Fruit fly (Drosophila melanogaster) whole organism, embryonic: ENCODE measurements around the gene CG10874.
A peak's percentile ranks its signal among the peaks of the same experiment; 100 is the strongest.

Experiments used
- Aef1 ChIP-seq: fragments of 200-800 bp; sonication (Bioruptor generic); IDR thresholded peaks from 3 replicates; pipeline ENCODE4 v1.3.6; 2022; ENCODE audit warnings: missing biosample characterization, missing genetic modification characterization
- CG10366 ChIP-seq: fragments of 200-800 bp; sonication (Bioruptor generic); IDR thresholded peaks from 2 replicates; pipeline ENCODE4 v1.3.6; 2022; ENCODE audit warnings: missing biosample characterization, missing genetic modification characterization
- CG10979 ChIP-seq: fragments of 200-800 bp; sonication (Bioruptor generic); optimal IDR thresholded peaks from 2 replicates; lab custom pipeline; 2018; ENCODE audit warnings: missing biosample characterization, mild to moderate bottlenecking, missing genetic modification characterization, moderate library complexity
- CG12219 ChIP-seq: fragments of 200-800 bp; sonication (Bioruptor generic); optimal IDR thresholded peaks from 3 replicates; lab custom pipeline; 2018; ENCODE audit warnings: missing biosample characterization, mild to moderate bottlenecking, missing genetic modification characterization
- CG1603 ChIP-seq: fragments of 200-800 bp; sonication (Bioruptor generic); optimal IDR thresholded peaks from 2 replicates; lab custom pipeline; 2019; ENCODE audit warnings: missing biosample characterization, mild to moderate bottlenecking, missing genetic modification characterization, moderate library complexity
- CG16813 ChIP-seq: fragments of 200-800 bp; sonication (Bioruptor generic); IDR thresholded peaks from 3 replicates; pipeline ENCODE4 v1.3.6; 2022; ENCODE audit warnings: missing biosample characterization, missing genetic modification characterization; ENCODE audit not compliant: partially characterized antibody
- CG17829 ChIP-seq: fragments of 200-800 bp; optimal IDR thresholded peaks from 2 replicates; lab custom pipeline; 2019; ENCODE audit warnings: missing biosample characterization, mild to moderate bottlenecking, missing genetic modification characterization, moderate library complexity
- CG2712 ChIP-seq: fragments of 200-800 bp; optimal IDR thresholded peaks from 3 replicates; lab custom pipeline; 2019; ENCODE audit warnings: missing biosample characterization, mild to moderate bottlenecking, missing genetic modification characterization, moderate library complexity
- CG33213 ChIP-seq: fragments of 200-800 bp; sonication (Bioruptor generic); optimal IDR thresholded peaks from 3 replicates; lab custom pipeline; 2016; ENCODE audit warnings: missing biosample characterization, missing genetic modification characterization
- CG34376 ChIP-seq: fragments of 200-800 bp; sonication (Bioruptor generic); optimal IDR thresholded peaks from 2 replicates; lab custom pipeline; 2018; ENCODE audit warnings: missing biosample characterization, mild to moderate bottlenecking, missing genetic modification characterization
- CG4328 ChIP-seq: fragments of 200-800 bp; sonication (Bioruptor generic); optimal IDR thresholded peaks from 3 replicates; lab custom pipeline; 2017; ENCODE audit warnings: missing biosample characterization, missing genetic modification reagents, missing genetic modification characterization
- CG6654 ChIP-seq: fragments of 200-800 bp; sonication (Bioruptor generic); optimal IDR thresholded peaks from 2 replicates; lab custom pipeline; 2017; ENCODE audit warnings: missing biosample characterization, mild to moderate bottlenecking, missing genetic modification characterization
- CG6791 ChIP-seq: fragments of 200-800 bp; sonication (Bioruptor generic); IDR thresholded peaks from 3 replicates; pipeline ENCODE4 v1.3.6; 2022; ENCODE audit warnings: missing biosample characterization, missing genetic modification characterization; ENCODE audit not compliant: partially characterized antibody
- CG7372 ChIP-seq: fragments of 200-800 bp; sonication (Bioruptor generic); IDR thresholded peaks from 2 replicates; pipeline ENCODE4 v1.3.6; 2022; ENCODE audit warnings: missing biosample characterization, missing genetic modification characterization
- CG7786 ChIP-seq: fragments of 200-800 bp; sonication (Bioruptor generic); optimal IDR thresholded peaks from 2 replicates; lab custom pipeline; 2016; ENCODE audit warnings: missing biosample characterization, missing genetic modification characterization
- Dll ChIP-seq: fragments of 200-800 bp; sonication (Bioruptor generic); IDR thresholded peaks from 4 replicates; pipeline ENCODE4 v1.3.6; 2022; ENCODE audit warnings: missing biosample characterization, missing genetic modification characterization; ENCODE audit not compliant: partially characterized antibody
- Doc2 ChIP-seq: fragments of 200-800 bp; sonication (Bioruptor generic); IDR thresholded peaks from 2 replicates; pipeline ENCODE4 v1.3.6; 2022; ENCODE audit warnings: missing biosample characterization, missing genetic modification characterization
- Fer3 ChIP-seq: fragments of 200-800 bp; sonication (Bioruptor generic); optimal IDR thresholded peaks from 2 replicates; lab custom pipeline; 2018; ENCODE audit warnings: missing biosample characterization, mild to moderate bottlenecking, missing genetic modification characterization, moderate library complexity
- Hand ChIP-seq: fragments of 200-800 bp; sonication (Bioruptor generic); optimal IDR thresholded peaks from 2 replicates; lab custom pipeline; 2017; ENCODE audit warnings: mild to moderate bottlenecking, missing biosample characterization, missing genetic modification reagents, missing genetic modification characterization
- MBD-R2 ChIP-seq: fragments of 200-800 bp; sonication (Bioruptor generic); IDR thresholded peaks from 2 replicates; pipeline ENCODE4 v1.3.6; 2022; ENCODE audit warnings: missing biosample characterization, missing genetic modification characterization
- MESR4 ChIP-seq: fragments of 200-800 bp; sonication (Bioruptor generic); optimal IDR thresholded peaks from 2 replicates; lab custom pipeline; 2018; ENCODE audit warnings: missing biosample characterization, mild to moderate bottlenecking, missing genetic modification characterization, moderate library complexity
- Mrtf ChIP-seq: fragments of 200-800 bp; sonication (Bioruptor generic); IDR thresholded peaks from 3 replicates; pipeline ENCODE4 v1.3.6; 2022; ENCODE audit warnings: missing biosample characterization, missing genetic modification characterization
- Pdp1 ChIP-seq, 2 experiments: fragments of 200-800 bp; sonication (Bioruptor generic); optimal IDR thresholded peaks; 3 replicates each; lab custom pipeline; 2016; ENCODE audit warnings: missing biosample characterization in 2 of 2, missing genetic modification characterization in 2 of 2, mild to moderate bottlenecking in 1 of 2, moderate library complexity in 1 of 2
- Scr ChIP-seq: fragments of 200-800 bp; sonication (Bioruptor generic); IDR thresholded peaks from 2 replicates; pipeline ENCODE4 v1.3.6; 2022; ENCODE audit warnings: missing biosample characterization, missing genetic modification characterization; ENCODE audit not compliant: partially characterized antibody
- Sry-δ ChIP-seq: fragments of 200-800 bp; sonication (Bioruptor generic); optimal IDR thresholded peaks from 2 replicates; lab custom pipeline; 2016; ENCODE audit warnings: missing biosample characterization, missing genetic modification characterization
- abd-A ChIP-seq: fragments of 200-800 bp; sonication (Bioruptor generic); optimal IDR thresholded peaks from 3 replicates; lab custom pipeline; 2019; ENCODE audit warnings: missing biosample characterization, mild to moderate bottlenecking, missing genetic modification characterization, moderate library complexity
- amos ChIP-seq: fragments of 200-800 bp; sonication (Bioruptor generic); IDR thresholded peaks from 2 replicates; pipeline ENCODE4 v1.3.6; 2022; ENCODE audit warnings: missing biosample characterization, missing genetic modification characterization; ENCODE audit not compliant: partially characterized antibody
- caup ChIP-seq: fragments of 200-800 bp; sonication (Bioruptor generic); optimal IDR thresholded peaks from 3 replicates; lab custom pipeline; 2017; ENCODE audit warnings: missing biosample characterization, mild to moderate bottlenecking, missing genetic modification characterization, moderate library complexity; ENCODE audit not compliant: severe bottlenecking
- ci ChIP-seq: fragments of 200-800 bp; sonication (Bioruptor generic); IDR thresholded peaks from 3 replicates; pipeline ENCODE4 v1.3.6; 2022; ENCODE audit warnings: missing biosample characterization, missing genetic modification characterization
- dm ChIP-seq: fragments of 200-800 bp; sonication (Bioruptor generic); optimal IDR thresholded peaks from 3 replicates; lab custom pipeline; 2016; ENCODE audit warnings: missing biosample characterization, missing genetic modification characterization
- gfzf ChIP-seq: fragments of 200-800 bp; sonication (Bioruptor generic); optimal IDR thresholded peaks from 2 replicates; lab custom pipeline; 2016; ENCODE audit warnings: missing biosample characterization, mild to moderate bottlenecking, missing genetic modification characterization, moderate library complexity
- jumu ChIP-seq: fragments of 200-800 bp; sonication (Bioruptor generic); optimal IDR thresholded peaks from 3 replicates; lab custom pipeline; 2016; ENCODE audit warnings: missing biosample characterization, missing genetic modification characterization
- mirr ChIP-seq: fragments of 200-800 bp; sonication (Bioruptor generic); optimal IDR thresholded peaks from 3 replicates; lab custom pipeline; 2018; ENCODE audit warnings: missing biosample characterization, mild to moderate bottlenecking, missing genetic modification characterization
- nerfin-1 ChIP-seq: fragments of 200-800 bp; sonication (Bioruptor generic); optimal IDR thresholded peaks from 3 replicates; lab custom pipeline; 2019; ENCODE audit warnings: missing biosample characterization, mild to moderate bottlenecking, missing genetic modification characterization, moderate library complexity
- nerfin-2 ChIP-seq: fragments of 200-800 bp; sonication (Bioruptor generic); IDR thresholded peaks from 2 replicates; pipeline ENCODE4 v1.3.6; 2022; ENCODE audit warnings: missing biosample characterization, missing genetic modification characterization; ENCODE audit not compliant: partially characterized antibody
- p53 ChIP-seq: fragments of 200-800 bp; sonication (Bioruptor generic); optimal IDR thresholded peaks from 2 replicates; lab custom pipeline; 2016; ENCODE audit warnings: missing biosample characterization, missing genetic modification characterization
- pb ChIP-seq: fragments of 200-800 bp; sonication (Bioruptor generic); optimal IDR thresholded peaks from 3 replicates; lab custom pipeline; 2016; ENCODE audit warnings: missing biosample characterization, missing genetic modification characterization
- pum ChIP-seq: fragments of 200-800 bp; sonication (Bioruptor generic); optimal IDR thresholded peaks from 2 replicates; lab custom pipeline; 2016; ENCODE audit warnings: missing biosample characterization, missing genetic modification characterization
- rib ChIP-seq: fragments of 200-800 bp; sonication (Bioruptor generic); IDR thresholded peaks from 2 replicates; pipeline ENCODE4 v1.3.6; 2022; ENCODE audit warnings: missing biosample characterization, missing genetic modification characterization
- salm ChIP-seq: fragments of 200-800 bp; sonication (Bioruptor generic); optimal IDR thresholded peaks from 2 replicates; lab custom pipeline; 2018; ENCODE audit warnings: missing biosample characterization, mild to moderate bottlenecking, missing genetic modification characterization
- slbo ChIP-seq: fragments of 200-800 bp; sonication (Bioruptor generic); IDR thresholded peaks from 2 replicates; pipeline ENCODE4 v1.3.6; 2022; ENCODE audit warnings: missing biosample characterization, missing genetic modification characterization
- stwl ChIP-seq: fragments of 200-800 bp; sonication (Bioruptor generic); optimal IDR thresholded peaks from 3 replicates; lab custom pipeline; 2018; ENCODE audit warnings: missing biosample characterization, mild to moderate bottlenecking, missing genetic modification characterization, moderate library complexity
- trem ChIP-seq: fragments of 200-800 bp; optimal IDR thresholded peaks from 3 replicates; lab custom pipeline; 2019; ENCODE audit warnings: missing biosample characterization, mild to moderate bottlenecking, missing genetic modification characterization, moderate library complexity
- unc-4 ChIP-seq: fragments of 200-800 bp; sonication (Bioruptor generic); IDR thresholded peaks from 2 replicates; pipeline ENCODE4 v1.3.6; 2022; ENCODE audit warnings: missing biosample characterization, missing genetic modification characterization; ENCODE audit not compliant: partially characterized antibody

CG10874 gene

dm6 chr2L:2217067-2217684, 25.0 kb upstream of the CG10874 start, which contains the start of the genes CG15386, CG42371 and mio (continued):
- peak; percentile 65 for TF ChIP-seq ci (GFP tag; lab: Robert Waterston, UW)
- TF ChIP-seq pum = no peak
- peak in 1 of 2 experiments; percentile 68 for TF ChIP-seq Pdp1 (GFP tag; optimal IDR thresholded peaks at IDR 0.05; lab: Kevin White, UChicago)
- TF ChIP-seq dm (GFP tag; lab: Kevin White, UChicago) = peak; percentile 72
- no peak; the same call in 1 of the 2 replicates for TF ChIP-seq nerfin-2 (GFP tag; lab: Robert Waterston, UW)
- no peak for TF ChIP-seq CG6654 (GFP tag; lab: Kevin White, UChicago)
- TF ChIP-seq amos (GFP tag; lab: Robert Waterston, UW) = peak; percentile 55; the same call in 1 of the 2 replicates
- no peak for TF ChIP-seq nerfin-1 (tag; lab: Kevin White, UChicago)
- TF ChIP-seq CG6791 (GFP tag; lab: Robert Waterston, UW) = peak; percentile 65; the same call in 2 of the 3 replicates
- no peak for TF ChIP-seq Mrtf (GFP tag; lab: Robert Waterston, UW)
- TF ChIP-seq Sry-δ = peak; percentile 55
- no peak for TF ChIP-seq Aef1 (GFP tag; lab: Robert Waterston, UW)
- peak; percentile 19; the same call in 1 of the 2 replicates for TF ChIP-seq slbo (GFP tag; lab: Robert Waterston, UW)
- TF ChIP-seq CG1603 = peak; percentile 41
- TF ChIP-seq MBD-R2 (GFP tag; lab: Robert Waterston, UW) = peak; percentile 98
- TF ChIP-seq Hand (GFP tag; lab: Kevin White, UChicago) = no peak
- no peak for TF ChIP-seq CG4328 (GFP tag; lab: Kevin White, UChicago)
- TF ChIP-seq CG34376 (GFP tag; lab: Kevin White, UChicago) = peak; percentile 68
- TF ChIP-seq CG16813 (GFP tag; lab: Robert Waterston, UW) = peak; percentile 57; the same call in 1 of the 3 replicates
- no peak for TF ChIP-seq pb (GFP tag; lab: Kevin White, UChicago)
- TF ChIP-seq mirr = peak; percentile 47
- TF ChIP-seq Doc2 = no peak
- TF ChIP-seq caup = peak; percentile 9
- peak; percentile 53 for TF ChIP-seq unc-4 (GFP tag; lab: Robert Waterston, UW)
- TF ChIP-seq CG7372 = no peak
- no peak for TF ChIP-seq CG33213 (GFP tag; lab: Kevin White, UChicago)
- no peak for TF ChIP-seq CG12219 (GFP tag; lab: Kevin White, UChicago)
- TF ChIP-seq CG2712 (tag; lab: Kevin White, UChicago) = peak; percentile 2
- TF ChIP-seq Dll = peak; percentile 61; the same call in 2 of the 4 replicates
- no peak for TF ChIP-seq jumu
- TF ChIP-seq CG17829 (tag; lab: Kevin White, UChicago) = peak; percentile 12
- 0 out of 2 replicates have a peak, but pooled peaks have one; percentile 19 for TF ChIP-seq rib
- TF ChIP-seq p53 (GFP tag; lab: Kevin White, UChicago) = no peak
- peak; percentile 8 for TF ChIP-seq trem (tag; lab: Kevin White, UChicago)
- TF ChIP-seq Fer3 = no peak
- TF ChIP-seq abd-A (tag; lab: Kevin White, UChicago) = no peak
- no peak for TF ChIP-seq salm (tag; lab: Kevin White, UChicago)
- TF ChIP-seq CG7786 (GFP tag; lab: Kevin White, UChicago) = no peak
- TF ChIP-seq Scr (GFP tag; lab: Robert Waterston, UW) = peak; percentile 52
- TF ChIP-seq CG10979 (tag; lab: Kevin White, UChicago) = no peak
- peak; percentile 42 for TF ChIP-seq MESR4 (GFP tag; lab: Kevin White, UChicago)
- TF ChIP-seq CG10366 = no peak
- peak; percentile 80 for TF ChIP-seq stwl (tag; lab: Kevin White, UChicago)
- TF ChIP-seq gfzf (GFP tag; lab: Kevin White, UChicago) = peak; percentile 41
- TF ChIP-seq, all 482 proteins: peak for 103
